Worm (Caenorhabditis elegans) whole organism, early embryonic: ENCODE measurements around the gene cgt-2.

Experiments used
- B0310.2 ChIP-seq: sonication (generic microtip); optimal IDR thresholded peaks from 2 replicates; lab custom pipeline; 2016; ENCODE audit warnings: mild to moderate bottlenecking, missing genetic modification characterization, missing compliant biosample characterization
- F13C5.2 ChIP-seq: sonication (generic microtip); optimal IDR thresholded peaks from 2 replicates; lab custom pipeline; 2017; ENCODE audit warnings: mild to moderate bottlenecking, missing genetic modification characterization, inconsistent platforms, missing compliant biosample characterization
- aly-1 ChIP-seq: sonication (generic microtip); optimal IDR thresholded peaks from 2 replicates; lab custom pipeline; 2016; ENCODE audit warnings: missing genetic modification characterization, missing compliant biosample characterization
- ama-1 ChIP-seq: fragments of 150-350 bp; optimal IDR thresholded peaks from 2 replicates; lab custom pipeline; 2014
- ceh-13 ChIP-seq: fragments of 200-800 bp; sonication (Bioruptor generic); optimal IDR thresholded peaks from 2 replicates; lab custom pipeline; 2018; ENCODE audit warnings: mild to moderate bottlenecking, missing genetic modification characterization, missing compliant biosample characterization
- ceh-36 ChIP-seq: sonication (generic microtip); optimal IDR thresholded peaks from 2 replicates; lab custom pipeline; 2016; ENCODE audit warnings: missing genetic modification characterization, inconsistent platforms, missing compliant biosample characterization
- ets-7 ChIP-seq: sonication (generic microtip); optimal IDR thresholded peaks from 2 replicates; lab custom pipeline; 2016; ENCODE audit warnings: missing genotype, missing genetic modification characterization, missing compliant biosample characterization
- flt-1 ChIP-seq: fragments of 200-800 bp; sonication (Bioruptor generic); IDR thresholded peaks from 2 replicates; pipeline ENCODE4 v1.3.6; 2022; ENCODE audit warnings: missing genetic modification characterization, missing compliant biosample characterization
- hmbx-1 ChIP-seq: sonication (generic microtip); optimal IDR thresholded peaks from 2 replicates; lab custom pipeline; 2016; ENCODE audit warnings: mild to moderate bottlenecking, missing genetic modification characterization, missing compliant biosample characterization
- hmg-4 ChIP-seq: fragments of 200-800 bp; sonication (Bioruptor generic); optimal IDR thresholded peaks from 2 replicates; lab custom pipeline; 2018; ENCODE audit warnings: mild to moderate bottlenecking, missing genetic modification characterization, missing compliant biosample characterization
- hnd-1 ChIP-seq: sonication (generic microtip); optimal IDR thresholded peaks from 2 replicates; lab custom pipeline; 2016; ENCODE audit warnings: missing genetic modification characterization, missing compliant biosample characterization
- pes-1 ChIP-seq: fragments of 200-800 bp; sonication (Bioruptor generic); IDR thresholded peaks from 2 replicates; pipeline ENCODE4 v1.3.6; 2022; ENCODE audit warnings: missing genetic modification reagents, missing genetic modification characterization, missing compliant biosample characterization
- scrt-1 ChIP-seq: fragments of 200-800 bp; sonication (Bioruptor generic); IDR thresholded peaks from 2 replicates; pipeline ENCODE4 v1.3.6; 2022; ENCODE audit warnings: missing genetic modification characterization, missing compliant biosample characterization
- sea-1 ChIP-seq: fragments of 200-800 bp; sonication (Bioruptor generic); conservative IDR thresholded peaks from 2 replicates; pipeline ENCODE4 v1.3.6; 2022; ENCODE audit warnings: missing genetic modification characterization, missing compliant biosample characterization
- tbx-11 ChIP-seq: fragments of 200-800 bp; sonication (Bioruptor generic); IDR thresholded peaks from 2 replicates; pipeline ENCODE4 v1.3.6; 2022; ENCODE audit warnings: missing genetic modification characterization, missing compliant biosample characterization
- tbx-37 ChIP-seq: fragments of 200-800 bp; sonication (Bioruptor generic); conservative IDR thresholded peaks from 2 replicates; pipeline ENCODE4 v1.3.6; 2022; ENCODE audit warnings: missing genetic modification reagents, missing genetic modification characterization, missing compliant biosample characterization
- tra-4 ChIP-seq: sonication (generic microtip); optimal IDR thresholded peaks from 2 replicates; lab custom pipeline; 2017; ENCODE audit warnings: missing genetic modification characterization, missing compliant biosample characterization

cgt-2 gene

DNA sequence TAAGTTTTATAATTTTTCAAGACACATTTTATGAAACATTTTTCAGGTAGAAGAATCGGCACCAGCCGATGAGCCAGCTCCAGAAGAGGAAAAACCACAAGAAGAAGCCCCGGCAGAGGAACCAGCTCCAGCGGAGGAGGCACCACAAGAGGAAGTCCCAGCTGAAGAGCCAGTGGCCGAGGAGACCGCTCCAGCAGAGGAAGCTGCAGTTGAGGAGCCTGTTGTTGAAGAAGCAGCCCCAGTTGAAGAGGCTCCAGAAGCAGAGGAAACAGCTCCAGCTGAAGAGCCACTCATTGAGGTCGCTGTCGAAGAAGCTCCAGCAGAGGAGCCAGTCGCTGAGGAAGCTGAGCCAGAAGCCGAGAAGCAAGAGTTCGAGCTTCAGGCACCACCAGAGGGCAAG lies 20.7 kb upstream of the cgt-2 start:
- TF ChIP-seq hmbx-1 (no peak), hnd-1 (tag; lab: Kevin White, UChicago) (no peak), hmg-4 (no peak), ceh-13 (no peak), ceh-36 (no peak), tbx-11 (GFP tag; lab: Robert Waterston, UW) (no peak), F13C5.2 (tag; lab: Kevin White, UChicago) (no peak), tra-4 (no peak), B0310.2 (tag; lab: Kevin White, UChicago) (no peak), ama-1 (lab: Kevin White, UChicago) (no peak), pes-1 (GFP tag; lab: Robert Waterston, UW) (no peak), tbx-37 (GFP tag; lab: Robert Waterston, UW) (no peak), scrt-1 (no peak), ets-7 (tag; lab: Kevin White, UChicago) (no peak), aly-1 (tag; lab: Kevin White, UChicago) (no peak), flt-1 (GFP tag; lab: Robert Waterston, UW) (no peak), sea-1 (GFP tag; lab: Robert Waterston, UW) (no peak)

- TF ChIP-seq ets-7 (tag; lab: Kevin White, UChicago) (no peak), hnd-1 (tag; lab: Kevin White, UChicago) (no peak), ceh-36 (no peak), scrt-1 (no peak), hmbx-1 (no peak), tra-4 (no peak), tbx-11 (GFP tag; lab: Robert Waterston, UW) (no peak), F13C5.2 (tag; lab: Kevin White, UChicago) (no peak), B0310.2 (tag; lab: Kevin White, UChicago) (no peak)
These were observed 19.3 kb upstream of the cgt-2 start for ce11 chrX:17675727-17676126.

DNA sequence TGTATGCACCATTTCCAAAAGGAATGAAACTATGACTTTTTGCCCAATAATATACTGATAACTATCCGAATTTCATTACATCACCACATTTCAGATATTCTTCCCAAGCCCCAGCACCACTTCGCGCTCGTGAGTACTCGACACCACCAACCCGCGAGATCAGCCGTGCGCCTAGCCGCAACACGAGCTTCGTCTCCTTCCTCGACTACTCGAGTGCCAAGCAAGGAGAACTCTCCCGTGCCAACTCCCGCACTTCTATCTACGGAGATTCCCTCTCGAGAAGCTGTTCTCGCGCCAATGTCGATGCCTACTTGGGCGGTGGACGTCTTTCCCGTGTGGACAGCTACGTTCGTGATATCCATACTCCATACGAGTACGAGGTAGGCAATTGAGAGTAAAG lies 18.4 kb upstream of the cgt-2 start:
- TF ChIP-seq sea-1 (GFP tag; lab: Robert Waterston, UW) (no peak), hmbx-1 (no peak), tbx-11 (GFP tag; lab: Robert Waterston, UW) (no peak), F13C5.2 (tag; lab: Kevin White, UChicago) (no peak)

DNA sequence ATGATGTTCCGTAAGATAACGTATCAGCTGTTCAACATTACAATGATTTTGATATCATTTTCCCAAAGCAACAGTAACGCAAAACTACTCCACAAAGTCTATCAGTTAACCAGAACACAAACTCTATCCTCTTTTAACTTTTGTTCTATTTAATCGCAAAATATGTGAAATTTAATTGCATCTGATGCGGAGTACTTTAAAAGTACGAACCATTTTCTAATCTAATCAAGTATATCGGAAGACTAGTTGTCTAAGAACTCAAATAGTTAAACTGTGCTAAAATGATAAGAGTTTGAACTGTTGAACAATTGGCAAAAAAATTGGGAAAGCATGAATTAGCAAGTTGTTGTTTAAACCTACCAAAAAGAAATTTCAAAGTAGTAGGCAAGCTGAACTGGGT lies 13.5 kb upstream of the cgt-2 start:
- TF ChIP-seq B0310.2 (tag; lab: Kevin White, UChicago) (no peak), pes-1 (GFP tag; lab: Robert Waterston, UW) (no peak), hmbx-1 (no peak), aly-1 (tag; lab: Kevin White, UChicago) (no peak), tbx-37 (GFP tag; lab: Robert Waterston, UW) (no peak), tbx-11 (GFP tag; lab: Robert Waterston, UW) (no peak), ama-1 (lab: Kevin White, UChicago) (no peak), scrt-1 (no peak), hmg-4 (no peak), ceh-13 (no peak), ceh-36 (no peak), hnd-1 (tag; lab: Kevin White, UChicago) (no peak), F13C5.2 (tag; lab: Kevin White, UChicago) (no peak), flt-1 (GFP tag; lab: Robert Waterston, UW) (no peak)

DNA sequence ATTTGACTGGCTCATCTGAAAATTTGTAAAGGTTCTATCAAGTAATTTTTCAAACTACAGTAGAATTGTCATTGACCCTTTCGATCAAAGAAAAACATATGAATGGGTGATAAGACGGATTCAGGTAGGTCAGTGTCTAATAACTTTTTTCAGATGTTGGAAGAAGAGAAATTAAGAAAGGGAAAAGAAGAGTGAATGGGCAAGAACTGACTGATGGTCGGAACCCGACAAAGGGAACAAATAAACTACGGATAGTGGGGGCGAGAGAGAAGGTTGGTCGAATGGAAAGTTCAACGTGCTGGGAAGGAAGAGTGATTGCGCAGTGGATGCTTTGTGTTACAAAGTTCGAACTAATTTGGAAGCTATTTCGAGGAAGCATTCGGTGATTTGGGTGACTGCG lies 12.8 kb upstream of the cgt-2 start:
- no peak for TF ChIP-seq hnd-1 (tag; lab: Kevin White, UChicago)
- no peak for TF ChIP-seq hmg-4
- no peak for TF ChIP-seq tbx-11 (GFP tag; lab: Robert Waterston, UW)
- no peak for TF ChIP-seq F13C5.2 (tag; lab: Kevin White, UChicago)
- no peak for TF ChIP-seq ceh-36
- no peak for TF ChIP-seq tbx-37 (GFP tag; lab: Robert Waterston, UW)
- TF ChIP-seq flt-1 (GFP tag; lab: Robert Waterston, UW) = no peak
- TF ChIP-seq hmbx-1 = no peak
- no peak for TF ChIP-seq scrt-1
- TF ChIP-seq ama-1 (lab: Kevin White, UChicago) = no peak
- TF ChIP-seq ets-7 (tag; lab: Kevin White, UChicago) = no peak
- no peak for TF ChIP-seq tra-4
- no peak for TF ChIP-seq sea-1 (GFP tag; lab: Robert Waterston, UW)

DNA sequence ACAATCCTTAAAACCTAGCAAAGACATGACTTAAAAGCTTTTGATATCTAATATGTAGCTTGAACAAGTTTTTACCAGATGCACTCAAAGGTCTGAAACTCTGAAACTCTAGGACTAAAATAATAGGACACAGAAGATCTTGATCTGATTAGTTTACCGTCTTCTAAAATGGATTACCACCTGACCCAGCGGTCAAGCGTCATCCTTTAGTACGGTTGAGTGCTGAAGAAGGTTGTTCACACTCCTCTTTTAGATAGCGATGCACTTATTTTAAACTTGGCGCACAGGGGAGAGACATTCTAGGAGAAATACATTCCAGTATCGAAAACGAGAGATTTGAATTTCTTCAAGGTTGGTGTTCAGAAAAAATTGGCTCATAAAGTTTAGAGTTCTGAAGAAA lies 11.3 kb upstream of the cgt-2 start:
- TF ChIP-seq ceh-36 = no peak

DNA sequence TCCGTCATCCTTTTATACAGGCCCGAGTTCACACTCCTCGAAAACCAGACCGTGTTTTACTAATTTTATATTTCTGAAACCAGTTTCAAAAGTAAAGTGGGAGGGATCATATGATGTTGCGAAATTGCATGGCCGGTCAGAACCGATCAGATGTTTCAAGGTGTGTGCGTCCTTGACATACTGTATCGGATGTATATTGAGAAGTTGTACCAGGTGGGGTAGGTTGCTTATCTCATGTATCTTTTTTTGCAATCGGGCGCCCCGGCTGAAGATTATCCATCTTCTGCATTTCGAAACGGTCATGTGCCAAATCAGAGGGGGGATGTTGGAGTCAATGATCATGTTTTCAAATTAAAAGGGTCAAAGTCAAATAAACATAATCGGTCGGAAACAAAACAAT lies 10.3 kb upstream of the cgt-2 start, which contains the start of gene T23E7.6:
TSS of gene T23E7.6 (minus strand) at position 45 of the 400 bp plus-strand sequence.
- TF ChIP-seq ets-7 (tag; lab: Kevin White, UChicago) (no peak), ceh-36 (no peak), flt-1 (GFP tag; lab: Robert Waterston, UW) (no peak), B0310.2 (tag; lab: Kevin White, UChicago) (no peak), hnd-1 (tag; lab: Kevin White, UChicago) (no peak), aly-1 (tag; lab: Kevin White, UChicago) (no peak), scrt-1 (no peak), hmg-4 (no peak), hmbx-1 (no peak), tbx-37 (GFP tag; lab: Robert Waterston, UW) (no peak), pes-1 (GFP tag; lab: Robert Waterston, UW) (no peak), F13C5.2 (tag; lab: Kevin White, UChicago) (no peak)

ce11 chrX:17685959-17686358 lies 9.1 kb upstream of the cgt-2 start:
- TF ChIP-seq ceh-13 = no peak
- TF ChIP-seq aly-1 (tag; lab: Kevin White, UChicago) = no peak
- TF ChIP-seq F13C5.2 (tag; lab: Kevin White, UChicago) = no peak
- TF ChIP-seq tbx-37 (GFP tag; lab: Robert Waterston, UW) = no peak
